Fruit fly (Drosophila melanogaster) whole organism, prepupa: ENCODE results near the gene His2Av.

Experiments used
- Blimp-1 ChIP-seq: fragments of 200-800 bp; sonication (Bioruptor generic); optimal IDR thresholded peaks from 3 replicates; lab custom pipeline; 2017; ENCODE audit warnings: missing biosample characterization, missing genetic modification characterization, mild to moderate bottlenecking, moderate library complexity, missing genetic modification reagents
- CG10631 ChIP-seq: fragments of 200-800 bp; sonication (Bioruptor generic); optimal IDR thresholded peaks from 2 replicates; lab custom pipeline; 2016; ENCODE audit warnings: missing biosample characterization, missing genetic modification characterization
- CG10669 ChIP-seq: fragments of 200-800 bp; sonication (Bioruptor generic); optimal IDR thresholded peaks from 3 replicates; lab custom pipeline; 2018; ENCODE audit warnings: missing biosample characterization, mild to moderate bottlenecking, missing genetic modification characterization, moderate library complexity
- CG11294 ChIP-seq: fragments of 200-800 bp; sonication (Bioruptor generic); IDR thresholded peaks from 2 replicates; pipeline ENCODE4 v1.3.6; 2022; ENCODE audit warnings: missing biosample characterization, missing genetic modification characterization
- CG11902 ChIP-seq: fragments of 200-800 bp; sonication (Bioruptor generic); optimal IDR thresholded peaks from 3 replicates; lab custom pipeline; 2016; ENCODE audit warnings: missing biosample characterization, missing genetic modification characterization
- CG15336 ChIP-seq: fragments of 200-800 bp; sonication (Bioruptor generic); IDR thresholded peaks from 2 replicates; pipeline ENCODE4 v1.3.6; 2022; ENCODE audit warnings: missing biosample characterization, missing genetic modification characterization
- CG1621 ChIP-seq: fragments of 200-800 bp; sonication (Bioruptor generic); optimal IDR thresholded peaks from 3 replicates; lab custom pipeline; 2018; ENCODE audit warnings: missing biosample characterization, mild to moderate bottlenecking, missing genetic modification characterization
- CG16779 ChIP-seq: fragments of 200-800 bp; sonication (Bioruptor generic); optimal IDR thresholded peaks from 3 replicates; lab custom pipeline; 2017; ENCODE audit warnings: missing biosample characterization, mild to moderate bottlenecking, missing genetic modification characterization
- CG3032 ChIP-seq: fragments of 200-800 bp; optimal IDR thresholded peaks from 2 replicates; lab custom pipeline; 2019; ENCODE audit warnings: missing biosample characterization, mild to moderate bottlenecking, missing genetic modification characterization, moderate library complexity
- CG31627 ChIP-seq: fragments of 200-800 bp; sonication (Bioruptor generic); optimal IDR thresholded peaks from 3 replicates; lab custom pipeline; 2016; ENCODE audit warnings: missing biosample characterization, missing genetic modification characterization
- CG32006 ChIP-seq: fragments of 200-800 bp; sonication (Bioruptor generic); optimal IDR thresholded peaks from 3 replicates; lab custom pipeline; 2017; ENCODE audit warnings: missing biosample characterization, mild to moderate bottlenecking, missing genetic modification characterization
- CG34406 ChIP-seq: fragments of 200-800 bp; sonication (Bioruptor generic); optimal IDR thresholded peaks from 3 replicates; lab custom pipeline; 2016; ENCODE audit warnings: missing biosample characterization, missing genetic modification characterization
- CG3919 ChIP-seq: fragments of 200-800 bp; sonication (Bioruptor generic); optimal IDR thresholded peaks from 3 replicates; lab custom pipeline; 2016; ENCODE audit warnings: missing biosample characterization, missing genetic modification characterization
- CG4318 ChIP-seq: fragments of 200-800 bp; sonication (Bioruptor generic); optimal IDR thresholded peaks from 3 replicates; lab custom pipeline; 2017; ENCODE audit warnings: missing biosample characterization, mild to moderate bottlenecking, missing genetic modification characterization
- CG6276 ChIP-seq: fragments of 200-800 bp; sonication (Bioruptor generic); optimal IDR thresholded peaks from 2 replicates; lab custom pipeline; 2017; ENCODE audit warnings: missing biosample characterization, mild to moderate bottlenecking, missing genetic modification characterization
- CG6792 ChIP-seq: fragments of 200-800 bp; sonication (Bioruptor generic); optimal IDR thresholded peaks from 3 replicates; lab custom pipeline; 2016; ENCODE audit warnings: missing biosample characterization, missing genetic modification characterization
- CG6808 ChIP-seq: fragments of 200-800 bp; sonication (Bioruptor generic); optimal IDR thresholded peaks from 3 replicates; lab custom pipeline; 2017; ENCODE audit warnings: missing biosample characterization, missing genetic modification characterization, mild to moderate bottlenecking, moderate library complexity, missing genetic modification reagents
- CG6854 ChIP-seq: fragments of 200-800 bp; sonication (Bioruptor generic); optimal IDR thresholded peaks from 2 replicates; lab custom pipeline; 2017; ENCODE audit warnings: missing biosample characterization, mild to moderate bottlenecking, missing genetic modification characterization
- CG7368 ChIP-seq: fragments of 200-800 bp; sonication (Bioruptor generic); optimal IDR thresholded peaks from 3 replicates; lab custom pipeline; 2016; ENCODE audit warnings: missing biosample characterization, missing genetic modification characterization
- CG8119 ChIP-seq: fragments of 200-800 bp; sonication (Bioruptor generic); IDR thresholded peaks from 3 replicates; pipeline ENCODE4 v1.3.6; 2022; ENCODE audit warnings: missing biosample characterization, missing genetic modification characterization
- CG8319 ChIP-seq: fragments of 200-800 bp; sonication (Bioruptor generic); optimal IDR thresholded peaks from 3 replicates; lab custom pipeline; 2016; ENCODE audit warnings: missing biosample characterization, missing genetic modification characterization
- CG8632 ChIP-seq: fragments of 200-800 bp; sonication (Bioruptor generic); optimal IDR thresholded peaks from 3 replicates; lab custom pipeline; 2016; ENCODE audit warnings: missing biosample characterization, missing genetic modification characterization
- CG9139 ChIP-seq: fragments of 200-800 bp; sonication (Bioruptor generic); optimal IDR thresholded peaks from 3 replicates; lab custom pipeline; 2017; ENCODE audit warnings: missing biosample characterization, mild to moderate bottlenecking, missing genetic modification characterization
- Eip75B ChIP-seq: fragments of 200-800 bp; sonication (Bioruptor generic); optimal IDR thresholded peaks from 3 replicates; lab custom pipeline; 2016; ENCODE audit warnings: missing biosample characterization, missing genetic modification characterization
- Eip78C ChIP-seq: fragments of 200-800 bp; sonication (Bioruptor generic); peaks from one replicate; lab custom pipeline; 2016; ENCODE audit warnings: missing biosample characterization, missing genetic modification characterization
- Eip93F ChIP-seq: fragments of 200-800 bp; sonication (Bioruptor generic); optimal IDR thresholded peaks from 2 replicates; lab custom pipeline; 2016; ENCODE audit warnings: missing biosample characterization, mild to moderate bottlenecking, missing genetic modification characterization
- Ets21C ChIP-seq: fragments of 200-800 bp; sonication (Bioruptor generic); optimal IDR thresholded peaks from 3 replicates; lab custom pipeline; 2016; ENCODE audit warnings: missing biosample characterization, missing genetic modification characterization
- Ets96B ChIP-seq: fragments of 200-800 bp; optimal IDR thresholded peaks from 2 replicates; lab custom pipeline; 2019; ENCODE audit warnings: missing biosample characterization, mild to moderate bottlenecking, missing genetic modification characterization, moderate library complexity
- Gug ChIP-seq: fragments of 200-800 bp; sonication (Bioruptor generic); IDR thresholded peaks from 2 replicates; pipeline ENCODE4 v1.3.6; 2022; ENCODE audit warnings: missing biosample characterization, missing genetic modification characterization
- Hr38 ChIP-seq: sonication (Bioruptor generic); optimal IDR thresholded peaks from 2 replicates; lab custom pipeline; 2016; ENCODE audit warnings: missing biosample characterization, missing genetic modification characterization
- Hr39 ChIP-seq: fragments of 200-800 bp; sonication (Bioruptor generic); optimal IDR thresholded peaks from 2 replicates; lab custom pipeline; 2016; ENCODE audit warnings: missing biosample characterization, missing genetic modification characterization
- Hr4 ChIP-seq: fragments of 200-800 bp; sonication (Bioruptor generic); optimal IDR thresholded peaks from 3 replicates; lab custom pipeline; 2016; ENCODE audit warnings: missing biosample characterization, missing genetic modification characterization
- Met ChIP-seq: fragments of 200-800 bp; sonication (Bioruptor generic); optimal IDR thresholded peaks from 3 replicates; lab custom pipeline; 2016; ENCODE audit warnings: missing biosample characterization, missing genetic modification characterization
- OdsH ChIP-seq: fragments of 200-800 bp; sonication (Bioruptor generic); optimal IDR thresholded peaks from 3 replicates; lab custom pipeline; 2016; ENCODE audit warnings: missing biosample characterization, missing genetic modification characterization
- Sox102F ChIP-seq: fragments of 200-800 bp; sonication (Bioruptor generic); optimal IDR thresholded peaks from 2 replicates; lab custom pipeline; 2016; ENCODE audit warnings: missing biosample characterization, mild to moderate bottlenecking, missing genetic modification characterization
- Sox14 ChIP-seq: fragments of 200-800 bp; sonication (Bioruptor generic); optimal IDR thresholded peaks from 3 replicates; lab custom pipeline; 2016; ENCODE audit warnings: missing biosample characterization, missing genetic modification characterization
- Sox15 ChIP-seq: fragments of 200-800 bp; sonication (Bioruptor generic); optimal IDR thresholded peaks from 3 replicates; lab custom pipeline; 2016; ENCODE audit warnings: missing biosample characterization, missing genetic modification characterization
- achi ChIP-seq: fragments of 200-800 bp; sonication (Bioruptor generic); optimal IDR thresholded peaks from 3 replicates; lab custom pipeline; 2016; ENCODE audit warnings: missing biosample characterization, missing genetic modification characterization
- eg ChIP-seq: fragments of 200-800 bp; sonication (Bioruptor generic); IDR thresholded peaks from 3 replicates; pipeline ENCODE4 v1.3.6; 2022; ENCODE audit warnings: missing biosample characterization, missing genetic modification characterization
- esn ChIP-seq: fragments of 200-800 bp; sonication (Bioruptor generic); optimal IDR thresholded peaks from 2 replicates; lab custom pipeline; 2016; ENCODE audit warnings: missing biosample characterization, mild to moderate bottlenecking, missing genetic modification characterization, moderate library complexity
- fd85E ChIP-seq: fragments of 200-800 bp; sonication (Bioruptor generic); optimal IDR thresholded peaks from 3 replicates; lab custom pipeline; 2016; ENCODE audit warnings: missing biosample characterization, missing genetic modification characterization
- fkh ChIP-seq: fragments of 200-800 bp; sonication (Bioruptor generic); optimal IDR thresholded peaks from 3 replicates; lab custom pipeline; 2017; ENCODE audit warnings: missing biosample characterization, mild to moderate bottlenecking, missing genetic modification characterization, moderate library complexity
- lz ChIP-seq: fragments of 200-800 bp; sonication (Bioruptor generic); optimal IDR thresholded peaks from 3 replicates; lab custom pipeline; 2016; ENCODE audit warnings: missing biosample characterization, missing genetic modification characterization
- net ChIP-seq: fragments of 200-800 bp; sonication (Bioruptor generic); optimal IDR thresholded peaks from 3 replicates; lab custom pipeline; 2016; ENCODE audit warnings: missing biosample characterization, missing genetic modification characterization
- pdm3 ChIP-seq: fragments of 200-800 bp; sonication (Bioruptor generic); optimal IDR thresholded peaks from 3 replicates; lab custom pipeline; 2016; ENCODE audit warnings: missing biosample characterization, missing genetic modification characterization
- salr ChIP-seq, 2 experiments: fragments of 200-800 bp; sonication (Bioruptor generic); optimal IDR thresholded peaks; 3 replicates each; lab custom pipeline; 2016 to 2018; ENCODE audit warnings: missing biosample characterization in 2 of 2, missing genetic modification characterization in 2 of 2, mild to moderate bottlenecking in 1 of 2
- spab ChIP-seq: fragments of 200-800 bp; sonication (Bioruptor generic); optimal IDR thresholded peaks from 2 replicates; lab custom pipeline; 2017; ENCODE audit warnings: missing biosample characterization, mild to moderate bottlenecking, missing genetic modification characterization, missing genetic modification reagents
- ss ChIP-seq, 2 experiments: fragments of 200-800 bp; sonication (Bioruptor generic); optimal IDR thresholded peaks; 2 replicates in 1 of 2; 3 replicates in 1 of 2; lab custom pipeline; 2017 to 2018; ENCODE audit warnings: mild to moderate bottlenecking in 2 of 2, missing biosample characterization in 2 of 2, missing genetic modification characterization in 2 of 2, moderate library complexity in 1 of 2
- vri ChIP-seq: fragments of 200-800 bp; sonication (Bioruptor generic); optimal IDR thresholded peaks from 3 replicates; lab custom pipeline; 2016; ENCODE audit warnings: missing biosample characterization, mild to moderate bottlenecking, missing genetic modification characterization

Gene His2Av

DNA sequence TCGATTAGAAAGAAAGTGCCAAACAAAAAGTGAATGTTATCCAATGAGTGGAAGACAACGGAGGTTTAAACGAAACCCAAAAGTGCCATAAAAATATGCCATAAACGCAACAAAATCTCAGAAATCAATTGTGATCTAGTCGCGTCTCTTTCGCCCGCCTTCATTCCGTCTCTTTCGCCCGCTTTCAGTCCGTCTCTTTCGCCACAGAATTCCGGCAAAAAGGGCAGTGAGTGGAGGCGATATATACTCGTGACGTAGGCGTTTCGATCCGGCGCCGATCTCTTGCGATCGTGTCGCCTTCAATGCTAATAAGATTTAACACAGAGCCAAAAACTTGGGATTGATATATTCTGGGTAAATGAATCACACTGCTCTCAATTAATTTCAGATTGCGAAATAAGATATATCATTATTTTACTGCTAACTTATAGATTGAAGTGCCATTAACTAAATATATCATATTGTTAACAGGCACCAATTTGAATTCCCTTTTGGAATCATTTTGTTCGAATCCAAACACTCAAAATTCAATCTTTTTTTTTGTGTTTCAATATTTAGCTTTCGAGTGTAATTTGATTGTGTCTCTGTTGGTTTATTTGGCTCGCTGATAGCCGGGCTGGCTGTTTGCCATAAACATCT is 21.5 kb downstream of the His2Av start (continued):
- TF ChIP-seq OdsH (GFP tag; lab: Kevin White, UChicago) (no peak), Hr4 (peak; percentile 50), net (GFP tag; lab: Kevin White, UChicago) (no peak), fd85E (no peak), lz (peak; percentile 41), CG11902 (GFP tag; lab: Kevin White, UChicago) (no peak), CG3919 (GFP tag; lab: Kevin White, UChicago) (no peak), Eip93F (no peak), Sox15 (no peak)

DNA sequence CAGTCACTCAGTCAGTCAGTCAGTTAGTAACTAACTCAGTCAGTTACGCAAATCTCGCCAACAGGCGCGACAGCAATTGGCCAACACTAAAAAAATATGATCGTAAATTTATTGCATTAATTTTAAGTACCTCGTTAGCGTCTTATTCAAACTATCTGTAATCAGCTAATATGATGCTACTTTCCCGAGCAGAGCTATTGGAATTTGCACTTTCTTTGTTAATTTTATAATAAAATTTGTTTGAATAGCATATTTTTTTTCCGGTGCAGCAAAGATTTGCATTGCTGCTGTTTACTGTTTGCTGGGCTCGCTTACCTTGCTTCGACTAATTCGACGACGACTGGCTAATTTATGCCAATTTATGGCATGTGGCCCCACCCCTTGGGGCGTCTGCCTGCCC is 23.4 kb downstream of the His2Av start:
- TF ChIP-seq esn (peak; percentile 30), CG32006 (peak; percentile 58), CG6792 (GFP tag; lab: Kevin White, UChicago) (no peak), Met (GFP tag; lab: Kevin White, UChicago) (peak; percentile 22), vri (GFP tag; lab: Kevin White, UChicago) (no peak), Gug (GFP tag; lab: Robert Waterston, UW) (peak; percentile 31; the same call in 1 of the 2 replicates), CG8319 (GFP tag; lab: Kevin White, UChicago) (no peak), Eip75B (GFP tag; lab: Kevin White, UChicago) (no peak), Sox102F (GFP tag; lab: Kevin White, UChicago) (no peak), CG31627 (GFP tag; lab: Kevin White, UChicago) (no peak), CG8632 (GFP tag; lab: Kevin White, UChicago) (no peak), CG9139 (GFP tag; lab: Kevin White, UChicago) (no peak), Eip93F (no peak), CG6276 (GFP tag; lab: Kevin White, UChicago) (peak; percentile 35), CG16779 (no peak), CG8119 (GFP tag; lab: Robert Waterston, UW) (peak; percentile 61), fkh (GFP tag; lab: Kevin White, UChicago) (no peak), Hr38 (GFP tag; lab: Kevin White, UChicago) (no peak), salr (GFP tag; optimal IDR thresholded peaks at IDR 0.05; lab: Kevin White, UChicago) (no peak), Blimp-1 (no peak), net (GFP tag; lab: Kevin White, UChicago) (peak; percentile 38), Sox15 (no peak), CG6854 (GFP tag; lab: Kevin White, UChicago) (no peak), CG3919 (GFP tag; lab: Kevin White, UChicago) (peak; percentile 34), CG34406 (no peak), CG10669 (GFP tag; lab: Kevin White, UChicago) (no peak), Eip78C (GFP tag; lab: Kevin White, UChicago) (peak; percentile 67), spab (peak; percentile 6), lz (no peak), CG15336 (GFP tag; lab: Robert Waterston, UW) (peak; percentile 53), OdsH (GFP tag; lab: Kevin White, UChicago) (peak; percentile 35), CG11294 (peak; percentile 38; the same call in 1 of the 2 replicates), CG7368 (GFP tag; lab: Kevin White, UChicago) (no peak), Sox14 (GFP tag; lab: Kevin White, UChicago) (peak; percentile 6), pdm3 (GFP tag; lab: Kevin White, UChicago) (peak; percentile 27), CG10631 (GFP tag; lab: Kevin White, UChicago) (peak; percentile 14), CG1621 (tag; lab: Kevin White, UChicago) (no peak), fd85E (no peak), CG3032 (no peak), Ets21C (GFP tag; lab: Kevin White, UChicago) (no peak), achi (GFP tag; lab: Kevin White, UChicago) (peak; percentile 40), eg (GFP tag; lab: Robert Waterston, UW) (peak; percentile 69; the same call in 1 of the 3 replicates), Hr39 (GFP tag; lab: Kevin White, UChicago) (no peak), CG4318 (GFP tag; lab: Kevin White, UChicago) (no peak), ss (GFP tag; optimal IDR thresholded peaks at IDR 0.05; lab: Kevin White, UChicago) (no peak), CG6808 (GFP tag; lab: Kevin White, UChicago) (no peak), Ets96B (no peak)
